Worm (Caenorhabditis elegans): ENCODE data around the gene R193.6.

DNA sequence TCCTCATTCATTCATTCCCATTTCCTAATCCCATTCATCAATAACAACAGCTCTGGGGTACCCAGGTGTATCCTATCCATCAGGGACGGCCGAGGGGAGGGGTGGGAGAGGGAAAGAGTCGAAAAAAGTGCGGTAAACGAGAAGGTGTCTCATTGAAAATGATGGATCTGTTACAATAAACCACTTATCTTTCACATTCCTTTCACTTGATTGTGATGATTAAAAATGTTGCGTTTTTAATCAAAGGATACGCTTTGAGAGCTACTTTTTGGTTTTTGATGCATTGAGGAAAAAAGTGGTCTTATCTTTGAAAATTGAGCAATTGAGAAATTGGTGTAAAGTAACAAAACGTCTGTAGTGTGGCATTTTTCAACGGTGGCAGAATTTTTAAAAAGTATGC is 34.7 kb downstream of the R193.6 start:
- TF ChIP-seq fkh-10 (GFP tag; optimal IDR thresholded peaks at IDR 0.05) (no peak), mep-1 (tag; optimal IDR thresholded peaks at IDR 0.05) (no peak), pha-4 (GFP tag; IDR thresholded peaks at IDR 0.05) (no peak), pha-4 (tag; optimal IDR thresholded peaks at IDR 0.05) (no peak), F37D6.2 (tag; optimal IDR thresholded peaks at IDR 0.05) (no peak), lin-39 (tag; optimal IDR thresholded peaks at IDR 0.05) (no peak), ZK546.5 (tag; optimal IDR thresholded peaks at IDR 0.05) (no peak), dmd-8 (GFP tag; IDR thresholded peaks at IDR 0.05) (no peak), dpl-1 (GFP tag; optimal IDR thresholded peaks at IDR 0.05) (no peak), ama-1 (optimal IDR thresholded peaks at IDR 0.05) (no peak), hmg-1.1 (GFP tag; IDR thresholded peaks at IDR 0.05) (no peak), ceh-28 (tag; optimal IDR thresholded peaks at IDR 0.05) (no peak), nhr-77 (tag; optimal IDR thresholded peaks at IDR 0.05) (no peak), nhr-76 (tag; optimal IDR thresholded peaks at IDR 0.05) (no peak)

All from whole organism, L4 larva.